Worm (Caenorhabditis elegans) whole organism, early embryonic: ENCODE results near the gene C02F5.10.

Source experiments
- aly-1 ChIP-seq: sonication (generic microtip); optimal IDR thresholded peaks from 2 replicates; lab custom pipeline; 2016; ENCODE audit warnings: missing genetic modification characterization, missing compliant biosample characterization
- ama-1 ChIP-seq: fragments of 150-350 bp; optimal IDR thresholded peaks from 2 replicates; lab custom pipeline; 2014
- hmbx-1 ChIP-seq: sonication (generic microtip); optimal IDR thresholded peaks from 2 replicates; lab custom pipeline; 2016; ENCODE audit warnings: mild to moderate bottlenecking, missing genetic modification characterization, missing compliant biosample characterization

ce11 chrIII:8275871-8276270, 26.6 kb upstream of the C02F5.10 start, which contains the start of gene clec-160:
- TF ChIP-seq aly-1 = no peak
- TF ChIP-seq ama-1 (lab: Kevin White, UChicago) = no peak
- no peak for TF ChIP-seq hmbx-1 (tag; lab: Kevin White, UChicago)
